Worm (Caenorhabditis elegans) whole organism, mixed stage, embryonic: ENCODE measurements around the gene T24E12.2.

ENCODE experiments used
- M03D4.4 ChIP-seq: sonication (generic microtip); optimal IDR thresholded peaks from 2 replicates; lab custom pipeline; 2017; ENCODE audit warnings: mild to moderate bottlenecking, missing genetic modification characterization, missing compliant biosample characterization
- bed-3 ChIP-seq: fragments of 200-800 bp; sonication (Bioruptor generic); optimal IDR thresholded peaks from 3 replicates; lab custom pipeline; 2018; ENCODE audit warnings: mild to moderate bottlenecking, missing genetic modification characterization, moderate library complexity, missing compliant biosample characterization
- blmp-1 ChIP-seq: fragments of 150-350 bp; optimal IDR thresholded peaks from 2 replicates; lab custom pipeline; 2014; ENCODE audit warnings: missing biosample characterization, missing genetic modification characterization
- ceh-83 ChIP-seq: fragments of 200-800 bp; sonication (Bioruptor generic); optimal IDR thresholded peaks from 2 replicates; lab custom pipeline; 2018; ENCODE audit warnings: mild to moderate bottlenecking, missing genetic modification characterization, missing compliant biosample characterization
- ces-1 ChIP-seq: fragments of 150-350 bp; optimal IDR thresholded peaks from 2 replicates; lab custom pipeline; 2014; ENCODE audit warnings: missing biosample characterization, missing genetic modification reagents, missing genetic modification characterization
- cnd-1 ChIP-seq: fragments of 200-800 bp; sonication (Bioruptor generic); optimal IDR thresholded peaks from 2 replicates; lab custom pipeline; 2018; ENCODE audit warnings: mild to moderate bottlenecking, missing genetic modification characterization, missing compliant biosample characterization
- elt-1 ChIP-seq: sonication (generic microtip); optimal IDR thresholded peaks from 2 replicates; lab custom pipeline; 2017; ENCODE audit warnings: missing genetic modification characterization, mild to moderate bottlenecking, missing compliant biosample characterization, antibody characterized with exemption, moderate library complexity, borderline replicate concordance; ENCODE audit not compliant: insufficient read depth
- elt-3 ChIP-seq: fragments of 150-350 bp; optimal IDR thresholded peaks from 2 replicates; lab custom pipeline; 2014; ENCODE audit warnings: missing biosample characterization, missing genetic modification characterization
- hlh-1 ChIP-seq: fragments of 150-350 bp; optimal IDR thresholded peaks from 2 replicates; lab custom pipeline; 2014; ENCODE audit warnings: missing biosample characterization, missing genetic modification reagents, missing genetic modification characterization
- lin-13 ChIP-seq: fragments of 150-350 bp; optimal IDR thresholded peaks from 2 replicates; lab custom pipeline; 2014; ENCODE audit warnings: missing biosample characterization, missing genetic modification characterization
- lin-32 ChIP-seq: fragments of 200-800 bp; sonication (Bioruptor generic); optimal IDR thresholded peaks from 2 replicates; lab custom pipeline; 2018; ENCODE audit warnings: mild to moderate bottlenecking, missing genetic modification characterization, missing compliant biosample characterization
- lsy-2 ChIP-seq: fragments of 150-350 bp; optimal IDR thresholded peaks from 2 replicates; lab custom pipeline; 2014; ENCODE audit warnings: missing biosample characterization, missing genetic modification characterization
- mab-5 ChIP-seq: fragments of 150-350 bp; optimal IDR thresholded peaks from 2 replicates; lab custom pipeline; 2014; ENCODE audit warnings: missing biosample characterization, missing genetic modification characterization
- mep-1 ChIP-seq: fragments of 150-350 bp; optimal IDR thresholded peaks from 2 replicates; lab custom pipeline; 2017; ENCODE audit warnings: missing biosample characterization, missing genetic modification reagents, missing genetic modification characterization, inconsistent platforms
- mls-2 ChIP-seq: sonication (generic microtip); optimal IDR thresholded peaks from 2 replicates; lab custom pipeline; 2016; ENCODE audit warnings: mild to moderate bottlenecking, missing genetic modification characterization, moderate library complexity, missing compliant biosample characterization
- nhr-12 ChIP-seq: fragments of 150-350 bp; optimal IDR thresholded peaks from 2 replicates; lab custom pipeline; 2014; ENCODE audit warnings: missing biosample characterization, missing genetic modification characterization
- nhr-2 ChIP-seq: fragments of 150-350 bp; optimal IDR thresholded peaks from 2 replicates; lab custom pipeline; 2014; ENCODE audit warnings: missing biosample characterization, missing genetic modification characterization
- nhr-237 ChIP-seq: fragments of 150-350 bp; optimal IDR thresholded peaks from 2 replicates; lab custom pipeline; 2014; ENCODE audit warnings: missing biosample characterization, missing genetic modification characterization
- nhr-28 ChIP-seq: fragments of 150-350 bp; optimal IDR thresholded peaks from 2 replicates; lab custom pipeline; 2014; ENCODE audit warnings: missing biosample characterization, missing genetic modification characterization
- nhr-76 ChIP-seq: sonication (generic microtip); optimal IDR thresholded peaks from 2 replicates; lab custom pipeline; 2017; ENCODE audit warnings: missing biosample characterization, missing genetic modification characterization
- sem-2 ChIP-seq: fragments of 200-800 bp; sonication (Bioruptor generic); optimal IDR thresholded peaks from 2 replicates; lab custom pipeline; 2018; ENCODE audit warnings: mild to moderate bottlenecking, missing genetic modification characterization, missing compliant biosample characterization
- sptf-1 ChIP-seq: sonication (generic microtip); optimal IDR thresholded peaks from 2 replicates; lab custom pipeline; 2017; ENCODE audit warnings: mild to moderate bottlenecking, missing genetic modification characterization, moderate library complexity, missing compliant biosample characterization
- tbx-8 ChIP-seq: fragments of 200-800 bp; sonication (Bioruptor generic); optimal IDR thresholded peaks from 2 replicates; lab custom pipeline; 2018; ENCODE audit warnings: mild to moderate bottlenecking, missing genetic modification characterization, moderate library complexity, missing compliant biosample characterization
- unc-120 ChIP-seq: sonication (generic microtip); optimal IDR thresholded peaks from 2 replicates; lab custom pipeline; 2017; ENCODE audit warnings: missing genetic modification characterization, missing compliant biosample characterization; ENCODE audit not compliant: poor library complexity, severe bottlenecking
- zip-8 ChIP-seq: fragments of 150-350 bp; optimal IDR thresholded peaks from 2 replicates; lab custom pipeline; 2014; ENCODE audit warnings: missing biosample characterization, missing genetic modification characterization
- ztf-11 ChIP-seq: fragments of 150-350 bp; optimal IDR thresholded peaks from 2 replicates; lab custom pipeline; 2014; ENCODE audit warnings: missing biosample characterization, missing genetic modification characterization

The T24E12.2 gene

ce11 chrII:3793336-3793735 lies 10.6 kb downstream of the T24E12.2 start, which contains the start of gene fbxb-99:
Gene fbxb-99, minus strand, starts transcription at chrII:3793436.
- no peak for TF ChIP-seq sem-2
- no peak for TF ChIP-seq lin-32 (GFP tag; lab: Kevin White, UChicago)
- no peak for TF ChIP-seq nhr-237 (tag; lab: Kevin White, UChicago)
- TF ChIP-seq lin-13 (tag; lab: Kevin White, UChicago), result no peak
- TF ChIP-seq bed-3 (GFP tag; lab: Kevin White, UChicago), result no peak
- no peak for TF ChIP-seq mep-1 (tag; lab: Kevin White, UChicago)
- no peak for TF ChIP-seq M03D4.4 (tag; lab: Kevin White, UChicago)
- no peak for TF ChIP-seq ces-1 (GFP tag; lab: Kevin White, UChicago)
- no peak for TF ChIP-seq tbx-8

ce11 chrII:3795323-3795722 lies 12.6 kb downstream of the T24E12.2 start, which contains the start of gene Y8A9A.2:
Gene Y8A9A.2, plus strand, starts transcription at chrII:3795623.
- TF ChIP-seq M03D4.4 (tag; lab: Kevin White, UChicago), result no peak
- no peak for TF ChIP-seq ceh-83
- TF ChIP-seq blmp-1 (tag; lab: Kevin White, UChicago), result no peak
- TF ChIP-seq nhr-2 (tag; lab: Kevin White, UChicago), result no peak
- no peak for TF ChIP-seq elt-1 (tag; lab: Kevin White, UChicago)

- TF ChIP-seq ces-1 (GFP tag; lab: Kevin White, UChicago), result no peak
Measured at ce11 chrII:3803219-3803618, 20.5 kb downstream of the T24E12.2 start, which contains the start of gene ins-32. Gene ins-32, minus strand, starts transcription at chrII:3803319.

- TF ChIP-seq lin-13 (tag; lab: Kevin White, UChicago), result no peak
- TF ChIP-seq nhr-76, result no peak
- TF ChIP-seq elt-3 (tag; lab: Kevin White, UChicago), result no peak
- TF ChIP-seq mls-2, result no peak
- no peak for TF ChIP-seq mab-5 (tag; lab: Kevin White, UChicago)
- TF ChIP-seq sem-2, result no peak
- TF ChIP-seq lin-32 (GFP tag; lab: Kevin White, UChicago), result no peak
- TF ChIP-seq zip-8 (tag; lab: Kevin White, UChicago), result no peak
Measured at ce11 chrII:3805518-3805917, 22.8 kb downstream of the T24E12.2 start.

ce11 chrII:3806964-3807363 lies 24.2 kb downstream of the T24E12.2 start, which contains the start of gene F54D10.4:
Gene F54D10.4, minus strand, starts transcription at chrII:3807064.
- TF ChIP-seq unc-120 (tag; lab: Kevin White, UChicago), result no peak
- TF ChIP-seq, all 35 proteins: peak for 0

ce11 chrII:3808104-3808503 lies 25.4 kb downstream of the T24E12.2 start, which contains the start of gene F54D10.5:
Gene F54D10.5, minus strand, starts transcription at chrII:3808177.
- TF ChIP-seq lsy-2 (tag; lab: Kevin White, UChicago) (peak; percentile 58), mep-1 (tag; lab: Kevin White, UChicago) (peak; percentile 91), ztf-11 (no peak), hlh-1 (peak; percentile 52), cnd-1 (no peak), nhr-2 (tag; lab: Kevin White, UChicago) (peak; percentile 18), mab-5 (tag; lab: Kevin White, UChicago) (peak; percentile 40), nhr-237 (tag; lab: Kevin White, UChicago) (peak; percentile 60), sptf-1 (tag; lab: Kevin White, UChicago) (peak; percentile 43), lin-13 (tag; lab: Kevin White, UChicago) (peak; percentile 30)
- TF ChIP-seq, all 35 proteins: peak for 8

- TF ChIP-seq bed-3 (GFP tag; lab: Kevin White, UChicago), result no peak
- TF ChIP-seq mls-2, result no peak
- TF ChIP-seq nhr-28 (tag; lab: Kevin White, UChicago), result no peak
- TF ChIP-seq ceh-83, result no peak
- TF ChIP-seq lin-32 (GFP tag; lab: Kevin White, UChicago), result no peak
- no peak for TF ChIP-seq ztf-11
- TF ChIP-seq elt-1 (tag; lab: Kevin White, UChicago), result no peak
- no peak for TF ChIP-seq hlh-1
- TF ChIP-seq nhr-12 (tag; lab: Kevin White, UChicago), result no peak
- no peak for TF ChIP-seq zip-8 (tag; lab: Kevin White, UChicago)
- no peak for TF ChIP-seq unc-120 (tag; lab: Kevin White, UChicago)
- no peak for TF ChIP-seq mep-1 (tag; lab: Kevin White, UChicago)
- TF ChIP-seq tbx-8, result no peak
- TF ChIP-seq mab-5 (tag; lab: Kevin White, UChicago), result no peak
- no peak for TF ChIP-seq lin-13 (tag; lab: Kevin White, UChicago)
- TF ChIP-seq nhr-237 (tag; lab: Kevin White, UChicago), result no peak
- TF ChIP-seq lsy-2 (tag; lab: Kevin White, UChicago), result no peak
- no peak for TF ChIP-seq cnd-1
- TF ChIP-seq M03D4.4 (tag; lab: Kevin White, UChicago), result no peak
- TF ChIP-seq, all 35 proteins: peak for 0
Measured at ce11 chrII:3808643-3809042, 25.9 kb downstream of the T24E12.2 start.
